Fruit fly (Drosophila melanogaster) whole organism, wandering third instar larva: ENCODE measurements around the gene CG32944.

Source experiments
- Abd-B ChIP-seq: fragments of >200 bp; optimal IDR thresholded peaks from 2 replicates; lab custom pipeline; 2017; ENCODE audit warnings: missing biosample characterization, missing genetic modification characterization
- CG32264 ChIP-seq: fragments of 200-800 bp; sonication (Bioruptor generic); optimal IDR thresholded peaks from 2 replicates; lab custom pipeline; 2016; ENCODE audit warnings: missing biosample characterization, missing genetic modification characterization
- CG9705 ChIP-seq: fragments of 200-800 bp; sonication (Bioruptor generic); optimal IDR thresholded peaks from 2 replicates; lab custom pipeline; 2018; ENCODE audit warnings: missing biosample characterization, mild to moderate bottlenecking, missing genetic modification characterization
- CrebA ChIP-seq: fragments of 200-800 bp; sonication (Bioruptor generic); optimal IDR thresholded peaks from 2 replicates; lab custom pipeline; 2016; ENCODE audit warnings: missing biosample characterization, mild to moderate bottlenecking, missing genetic modification characterization, borderline replicate concordance
- Dif ChIP-seq: fragments of 200-275, 200-300 bp; sonication (Bioruptor generic); optimal IDR thresholded peaks from 2 replicates; lab custom pipeline; 2018; ENCODE audit warnings: missing biosample characterization, missing genetic modification characterization; ENCODE audit not compliant: partially characterized antibody
- GATAd ChIP-seq: sonication (Bioruptor generic); optimal IDR thresholded peaks from 2 replicates; lab custom pipeline; 2016; ENCODE audit warnings: missing biosample characterization, missing genetic modification characterization
- HLH106 ChIP-seq: fragments of 200-800 bp; optimal IDR thresholded peaks from 3 replicates; lab custom pipeline; 2019; ENCODE audit warnings: missing biosample characterization, mild to moderate bottlenecking, missing genetic modification characterization, moderate library complexity
- Hnf4 ChIP-seq: fragments of 200-800 bp; sonication (Bioruptor generic); optimal IDR thresholded peaks from 2 replicates; lab custom pipeline; 2016; ENCODE audit warnings: missing biosample characterization, mild to moderate bottlenecking, missing genetic modification characterization
- Hr78 ChIP-seq: fragments of >200 bp; optimal IDR thresholded peaks from 2 replicates; lab custom pipeline; 2017; ENCODE audit warnings: missing biosample characterization, missing genetic modification characterization
- Hr83 ChIP-seq: fragments of 200-300 bp; sonication (Bioruptor generic); optimal IDR thresholded peaks from 2 replicates; lab custom pipeline; 2016; ENCODE audit warnings: missing biosample characterization, mild to moderate bottlenecking, missing genetic modification characterization, moderate library complexity; ENCODE audit not compliant: poor library complexity, severe bottlenecking
- Jra ChIP-seq: sonication (Bioruptor generic); optimal IDR thresholded peaks from 2 replicates; lab custom pipeline; 2016; ENCODE audit warnings: missing biosample characterization, missing genetic modification characterization
- Myc ChIP-seq: fragments of >200 bp; optimal IDR thresholded peaks from 2 replicates; lab custom pipeline; 2017
- OdsH ChIP-seq: fragments of 200-800 bp; sonication (Bioruptor generic); optimal IDR thresholded peaks from 2 replicates; lab custom pipeline; 2016; ENCODE audit warnings: missing biosample characterization, mild to moderate bottlenecking, missing genetic modification characterization
- Rel ChIP-seq, 2 experiments: fragments of 200-800 bp; sonication (Bioruptor generic) in 1 of 2; optimal IDR thresholded peaks; 2 replicates in 1 of 2; 3 replicates in 1 of 2; lab custom pipeline; 2016 to 2019; ENCODE audit warnings: mild to moderate bottlenecking in 2 of 2, missing biosample characterization in 2 of 2, missing genetic modification characterization in 2 of 2, moderate library complexity in 1 of 2
- Sp1 ChIP-seq: fragments of 200-800 bp; sonication (Bioruptor generic); optimal IDR thresholded peaks from 3 replicates; lab custom pipeline; 2019; ENCODE audit warnings: missing biosample characterization, mild to moderate bottlenecking, missing genetic modification characterization, moderate library complexity
- Vsx2 ChIP-seq: fragments of 200-300, 225-300 bp; sonication (Bioruptor generic); optimal IDR thresholded peaks from 2 replicates; lab custom pipeline; 2018; ENCODE audit warnings: missing biosample characterization, missing genetic modification characterization; ENCODE audit not compliant: partially characterized antibody
- brk ChIP-seq: fragments of 200-800 bp; sonication (Bioruptor generic); optimal IDR thresholded peaks from 2 replicates; lab custom pipeline; 2016; ENCODE audit warnings: missing biosample characterization, mild to moderate bottlenecking, missing genetic modification characterization
- dl ChIP-seq, 2 experiments: fragments of 175-275, 200-275 bp in 1 of 2; fragments of 200-275 bp in 1 of 2; sonication (Bioruptor generic); optimal IDR thresholded peaks; lab custom pipeline; 2018; ENCODE audit warnings: mild to moderate bottlenecking in 2 of 2, missing biosample characterization in 2 of 2, missing genetic modification characterization in 2 of 2, moderate library complexity in 2 of 2; ENCODE audit not compliant: partially characterized antibody in 2 of 2, insufficient read depth in 1 of 2
- dsf ChIP-seq: sonication (Bioruptor generic); optimal IDR thresholded peaks from 2 replicates; lab custom pipeline; 2016; ENCODE audit warnings: missing biosample characterization, missing genetic modification characterization, borderline replicate concordance
- ey ChIP-seq: fragments of 200-800 bp; sonication (Bioruptor generic); optimal IDR thresholded peaks from 2 replicates; lab custom pipeline; 2016; ENCODE audit warnings: missing biosample characterization, missing genetic modification characterization
- foxo ChIP-seq, 2 experiments: fragments of 200-800 bp; sonication (Bioruptor generic); optimal IDR thresholded peaks; 2 replicates in 1 of 2; 3 replicates in 1 of 2; lab custom pipeline; 2016 to 2017; ENCODE audit warnings: missing biosample characterization in 2 of 2, missing genetic modification characterization in 2 of 2
- fru ChIP-seq: fragments of 200-800 bp; sonication (Bioruptor generic); optimal IDR thresholded peaks from 3 replicates; lab custom pipeline; 2016; ENCODE audit warnings: missing biosample characterization, mild to moderate bottlenecking, missing genetic modification characterization
- h ChIP-seq: fragments of 200-800 bp; sonication (Bioruptor generic); optimal IDR thresholded peaks from 3 replicates; lab custom pipeline; 2016; ENCODE audit warnings: missing biosample characterization, mild to moderate bottlenecking, missing genetic modification characterization
- jim ChIP-seq: fragments of 175-275, 200-325 bp; sonication (Bioruptor generic); optimal IDR thresholded peaks from 2 replicates; lab custom pipeline; 2016; ENCODE audit warnings: missing biosample characterization, mild to moderate bottlenecking, missing genetic modification characterization
- lola ChIP-seq: fragments of >200 bp; optimal IDR thresholded peaks from 2 replicates; lab custom pipeline; 2017; ENCODE audit warnings: missing biosample characterization, missing genetic modification characterization
- pan ChIP-seq: fragments of >200 bp; optimal IDR thresholded peaks from 2 replicates; lab custom pipeline; 2017
- psq ChIP-seq: fragments of 200-800 bp; sonication (Bioruptor generic); optimal IDR thresholded peaks from 3 replicates; lab custom pipeline; 2017; ENCODE audit warnings: missing biosample characterization, mild to moderate bottlenecking, missing genetic modification characterization, moderate library complexity
- rgr ChIP-seq: fragments of 200-800 bp; sonication (Bioruptor generic); optimal IDR thresholded peaks from 3 replicates; lab custom pipeline; 2016; ENCODE audit warnings: missing biosample characterization, mild to moderate bottlenecking, missing genetic modification characterization
- sage ChIP-seq: fragments of 200-800 bp; sonication (Bioruptor generic); optimal IDR thresholded peaks from 2 replicates; lab custom pipeline; 2016; ENCODE audit warnings: missing biosample characterization, mild to moderate bottlenecking, missing genetic modification characterization
- sv ChIP-seq: fragments of 200-800 bp; sonication (Bioruptor generic); optimal IDR thresholded peaks from 3 replicates; lab custom pipeline; 2016; ENCODE audit warnings: missing biosample characterization, missing genetic modification characterization
- tai ChIP-seq: sonication (Bioruptor generic); optimal IDR thresholded peaks from 2 replicates; lab custom pipeline; 2016; ENCODE audit warnings: missing biosample characterization, missing genetic modification characterization
- usp ChIP-seq: fragments of >200 bp; optimal IDR thresholded peaks from 2 replicates; lab custom pipeline; 2017; ENCODE audit warnings: missing biosample characterization, missing genetic modification characterization
- woc ChIP-seq: sonication (Bioruptor generic); optimal IDR thresholded peaks from 2 replicates; lab custom pipeline; 2016; ENCODE audit warnings: missing biosample characterization, mild to moderate bottlenecking, missing genetic modification characterization

The CG32944 gene

DNA sequence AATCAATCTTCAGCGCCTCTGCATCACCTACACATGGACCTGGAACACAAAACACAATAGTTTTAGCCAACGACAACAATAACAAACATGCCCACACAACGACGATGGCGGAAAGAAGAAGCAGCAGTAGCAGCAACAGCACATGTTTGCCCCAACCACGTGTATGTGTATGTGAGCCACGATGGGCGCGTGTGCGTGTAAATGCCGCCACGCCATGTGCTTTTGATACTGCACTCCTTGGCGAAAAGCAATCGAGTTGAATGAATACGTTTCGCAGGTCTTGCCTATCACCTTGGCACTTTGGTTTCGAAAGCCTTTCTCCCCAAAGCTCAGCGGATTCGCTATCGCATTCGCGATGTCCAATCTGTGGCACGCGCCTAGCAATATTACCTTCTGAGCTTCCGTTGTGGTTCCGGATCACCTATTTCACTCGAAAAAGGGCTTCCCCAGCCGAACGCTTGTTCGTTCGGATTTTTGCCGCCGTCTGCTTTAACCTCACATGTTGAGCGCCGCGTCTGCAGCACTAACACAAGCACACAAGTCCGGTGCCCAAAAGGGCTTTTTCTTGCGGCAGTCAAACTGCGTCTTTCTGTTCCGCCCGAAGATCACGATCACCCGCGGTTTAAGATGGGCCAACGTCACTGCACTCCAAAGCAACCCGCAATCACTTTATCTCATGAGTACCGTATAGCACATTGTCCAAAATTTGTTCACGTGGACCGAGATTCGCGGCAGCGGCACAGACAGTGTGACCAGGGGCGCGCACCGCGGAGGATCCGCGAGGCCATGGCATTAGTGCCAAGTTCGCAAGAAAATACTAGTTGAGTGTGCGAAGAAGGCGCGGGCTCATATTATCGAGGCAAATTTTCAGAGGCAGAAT lies 9.4 kb upstream of the CG32944 start, which contains the start of gene srl:
srl (minus strand) TSS at position 751 of the 880 bp plus-strand sequence.
- TF ChIP-seq CG32264 (GFP tag; lab: Kevin White, UChicago) (no peak), Abd-B (no peak), lola (no peak), sage (GFP tag; lab: Kevin White, UChicago) (no peak), Hr83 (GFP tag; lab: Kevin White, UChicago) (peak; percentile 40), Sp1 (no peak), woc (no peak), CG9705 (GFP tag; lab: Kevin White, UChicago) (no peak), tai (GFP tag; lab: Kevin White, UChicago) (no peak), ey (no peak), Jra (GFP tag; lab: Kevin White, UChicago) (no peak), Myc (lab: Kevin White, UChicago) (peak; percentile 61), jim (GFP tag; lab: Kevin White, UChicago) (no peak), Rel (GFP tag; optimal IDR thresholded peaks at IDR 0.05; lab: Kevin White, UChicago) (no peak), Rel (tag; optimal IDR thresholded peaks at IDR 0.05; lab: Kevin White, UChicago) (peak; percentile 66), rgr (GFP tag; lab: Kevin White, UChicago) (no peak), dsf (GFP tag; lab: Kevin White, UChicago) (no peak), OdsH (GFP tag; lab: Kevin White, UChicago) (no peak), CrebA (GFP tag; lab: Kevin White, UChicago) (no peak), GATAd (GFP tag; lab: Kevin White, UChicago) (no peak)
- TF ChIP-seq, all 38 proteins: peak for 3

dm6 chr3R:4426730-4427129 lies 7.4 kb upstream of the CG32944 start, which contains the start of gene CG31525:
TSS of gene CG31525 (plus strand) at chr3R:4427030.
- TF ChIP-seq Myc (lab: Kevin White, UChicago) (no peak), pan (lab: Kevin White, UChicago) (no peak), HLH106 (tag; lab: Kevin White, UChicago) (no peak), sage (GFP tag; lab: Kevin White, UChicago) (no peak), h (no peak), Dif (GFP tag; lab: Kevin White, UChicago) (no peak), sv (GFP tag; lab: Kevin White, UChicago) (no peak), woc (no peak), Vsx2 (GFP tag; lab: Kevin White, UChicago) (no peak), Jra (GFP tag; lab: Kevin White, UChicago) (no peak), usp (GFP tag; lab: Kevin White, UChicago) (no peak), lola (no peak), rgr (GFP tag; lab: Kevin White, UChicago) (no peak), fru (GFP tag; lab: Kevin White, UChicago) (no peak), Hr83 (GFP tag; lab: Kevin White, UChicago) (no peak)

DNA sequence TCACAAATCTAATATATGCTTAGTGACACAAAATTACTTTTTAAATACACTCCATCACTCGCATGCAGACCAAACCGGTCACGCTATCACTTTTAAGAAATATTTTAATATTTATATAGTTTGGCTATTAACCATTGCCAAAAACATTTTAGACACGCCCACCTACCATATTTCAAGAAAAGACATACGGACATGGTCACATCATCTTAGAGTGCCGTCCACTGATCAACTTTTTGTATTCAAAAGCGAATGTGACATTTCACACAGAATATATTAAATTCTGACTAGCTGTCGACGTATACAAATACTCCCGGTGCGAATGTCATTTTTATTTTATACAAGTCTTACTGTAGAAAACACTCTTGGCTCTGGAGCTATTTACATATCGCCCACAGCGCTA lies 3.2 kb downstream of the CG32944 start, which contains the start of gene CG31528:
CG31528 (plus strand) TSS at position 301 of the 400 bp plus-strand sequence.
- TF ChIP-seq GATAd (GFP tag; lab: Kevin White, UChicago): no peak
- no peak for TF ChIP-seq CG9705 (GFP tag; lab: Kevin White, UChicago)
- TF ChIP-seq Sp1: no peak
- no peak for TF ChIP-seq Vsx2 (GFP tag; lab: Kevin White, UChicago)
- TF ChIP-seq Hr78 (GFP tag; lab: Kevin White, UChicago): no peak
- no peak for TF ChIP-seq HLH106 (tag; lab: Kevin White, UChicago)
- TF ChIP-seq dl (GFP tag; optimal IDR thresholded peaks at IDR 0.05; lab: Kevin White, UChicago; ENCODE audit: insufficient read depth in 1 of 2, partially characterized antibody in 2 of 2): no peak
- TF ChIP-seq h: no peak
- TF ChIP-seq Myc (lab: Kevin White, UChicago): no peak
- TF ChIP-seq jim (GFP tag; lab: Kevin White, UChicago): no peak
- no peak for TF ChIP-seq dsf (GFP tag; lab: Kevin White, UChicago)
- TF ChIP-seq Jra (GFP tag; lab: Kevin White, UChicago): no peak

- TF ChIP-seq GATAd (GFP tag; lab: Kevin White, UChicago): no peak
- no peak for TF ChIP-seq foxo (GFP tag; optimal IDR thresholded peaks at IDR 0.05; lab: Kevin White, UChicago)
- TF ChIP-seq usp (GFP tag; lab: Kevin White, UChicago): no peak
- no peak for TF ChIP-seq pan (lab: Kevin White, UChicago)
- TF ChIP-seq CG32264 (GFP tag; lab: Kevin White, UChicago): no peak
- TF ChIP-seq Rel (GFP tag; optimal IDR thresholded peaks at IDR 0.05; lab: Kevin White, UChicago): no peak
- TF ChIP-seq Rel (tag; optimal IDR thresholded peaks at IDR 0.05; lab: Kevin White, UChicago): no peak
- TF ChIP-seq psq: no peak
- no peak for TF ChIP-seq Hr83 (GFP tag; lab: Kevin White, UChicago)
- TF ChIP-seq Abd-B: no peak
- no peak for TF ChIP-seq CG9705 (GFP tag; lab: Kevin White, UChicago)
- TF ChIP-seq tai (GFP tag; lab: Kevin White, UChicago): no peak
- TF ChIP-seq ey: no peak
- no peak for TF ChIP-seq dsf (GFP tag; lab: Kevin White, UChicago)
- no peak for TF ChIP-seq sage (GFP tag; lab: Kevin White, UChicago)
- no peak for TF ChIP-seq CrebA (GFP tag; lab: Kevin White, UChicago)
- TF ChIP-seq Myc (lab: Kevin White, UChicago): no peak
- no peak for TF ChIP-seq Hnf4
- no peak for TF ChIP-seq brk (GFP tag; lab: Kevin White, UChicago)
- no peak for TF ChIP-seq h
- TF ChIP-seq HLH106 (tag; lab: Kevin White, UChicago): no peak
Measured at dm6 chr3R:4407325-4407724, 12.1 kb downstream of the CG32944 start.
